Worm (Caenorhabditis elegans): Measurements from ENCODE around the gene K03B4.4.

Gene K03B4.4

ce11 chrV:4681670-4682069 is at the start of gene K03B4.4:
Gene K03B4.4 (plus strand): TSS chrV:4681970.
- TF ChIP-seq zag-1 (tag; optimal IDR thresholded peaks at IDR 0.05) = no peak
- TF ChIP-seq ztf-11 (tag; optimal IDR thresholded peaks at IDR 0.05) = no peak
- no peak for TF ChIP-seq sea-2 (GFP tag; optimal IDR thresholded peaks at IDR 0.05)
- no peak for TF ChIP-seq tbx-2 (tag; optimal IDR thresholded peaks at IDR 0.05)
- no peak for TF ChIP-seq daf-12 (tag; optimal IDR thresholded peaks at IDR 0.05)
- no peak for TF ChIP-seq nhr-43 (tag; optimal IDR thresholded peaks at IDR 0.05; ENCODE audit: poor library complexity, severe bottlenecking)
- no peak for TF ChIP-seq hmg-11 (tag; optimal IDR thresholded peaks at IDR 0.05)
- no peak for TF ChIP-seq ceh-82 (tag; optimal IDR thresholded peaks at IDR 0.05)
- TF ChIP-seq unc-62 (GFP tag; optimal IDR thresholded peaks at IDR 0.05) = no peak
- no peak for TF ChIP-seq mdl-1 (tag; optimal IDR thresholded peaks at IDR 0.05)
- TF ChIP-seq fkh-10 (GFP tag; optimal IDR thresholded peaks at IDR 0.05) = no peak
- no peak for TF ChIP-seq mml-1 (tag; optimal IDR thresholded peaks at IDR 0.05)
- TF ChIP-seq nhr-11 (tag; optimal IDR thresholded peaks at IDR 0.05) = no peak
- no peak for TF ChIP-seq egl-27 (tag; optimal IDR thresholded peaks at IDR 0.05)
- no peak for TF ChIP-seq nhr-77 (tag; optimal IDR thresholded peaks at IDR 0.05)
- TF ChIP-seq ceh-9 (tag; optimal IDR thresholded peaks at IDR 0.05) = no peak

DNA sequence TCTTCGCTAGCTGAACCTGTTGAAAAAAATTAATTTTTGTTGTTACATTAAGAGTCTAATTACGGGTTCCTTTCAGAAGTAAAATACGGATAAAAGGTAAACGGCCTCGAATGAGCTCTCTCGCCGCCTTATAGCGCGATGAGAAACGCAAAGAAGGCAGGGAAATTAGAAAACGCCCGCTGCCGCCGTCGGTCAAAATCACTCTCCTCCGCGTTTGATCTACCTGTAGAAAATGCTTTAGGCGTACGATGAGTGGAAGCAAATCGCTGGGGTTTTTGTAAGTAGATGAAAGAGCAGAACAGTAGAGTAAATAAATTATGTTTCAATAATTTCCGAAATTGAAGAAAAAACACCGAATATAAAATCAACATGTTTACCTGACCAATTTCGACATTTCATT is 44.6 kb upstream of the K03B4.4 start:
- TF ChIP-seq ceh-28 (tag; optimal IDR thresholded peaks at IDR 0.05) (no peak), ama-1 (optimal IDR thresholded peaks at IDR 0.05) (no peak), elt-2 (tag; optimal IDR thresholded peaks at IDR 0.05) (no peak), lin-39 (tag; optimal IDR thresholded peaks at IDR 0.05) (no peak), nhr-28 (tag; optimal IDR thresholded peaks at IDR 0.05) (no peak), sea-2 (GFP tag; optimal IDR thresholded peaks at IDR 0.05) (no peak), unc-39 (tag; optimal IDR thresholded peaks at IDR 0.05) (no peak), mdl-1 (tag; optimal IDR thresholded peaks at IDR 0.05) (no peak), aly-2 (tag; optimal IDR thresholded peaks at IDR 0.05) (no peak), nhr-76 (tag; optimal IDR thresholded peaks at IDR 0.05) (no peak), nhr-12 (tag; optimal IDR thresholded peaks at IDR 0.05) (no peak), unc-62 (GFP tag; optimal IDR thresholded peaks at IDR 0.05) (no peak), pha-4 (tag; optimal IDR thresholded peaks at IDR 0.05) (no peak)

DNA sequence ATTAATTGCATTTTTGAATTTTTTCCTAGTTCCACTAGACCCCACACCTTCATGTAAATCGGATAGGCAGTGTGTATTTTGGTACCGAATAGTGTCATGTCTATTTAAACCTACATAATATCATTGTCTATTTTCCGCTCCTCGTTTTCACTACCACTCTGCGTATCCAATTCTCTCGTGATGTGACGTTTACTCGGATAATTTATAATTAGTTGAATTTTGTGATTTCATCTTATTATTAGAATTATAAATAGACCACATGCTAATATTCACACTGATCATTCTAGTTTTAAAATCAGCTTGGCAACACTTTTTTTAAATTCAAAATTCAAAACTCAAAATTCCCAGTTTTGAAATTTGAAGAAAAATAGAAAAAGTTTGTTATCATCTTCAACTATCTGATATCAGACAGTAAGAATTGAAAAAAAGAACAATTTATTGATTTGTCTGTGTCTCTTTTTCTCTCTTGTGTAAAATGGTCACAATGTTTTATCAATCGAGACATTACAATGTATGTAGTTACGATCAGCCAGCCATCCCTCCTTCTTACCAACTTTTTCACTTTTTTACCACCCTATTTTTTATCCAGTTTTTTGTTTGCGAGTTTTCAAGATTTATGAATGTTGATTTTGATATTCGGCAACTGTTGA is 41.1 kb upstream of the K03B4.4 start:
- TF ChIP-seq nhr-28 (tag; optimal IDR thresholded peaks at IDR 0.05) (no peak), nhr-25 (tag; optimal IDR thresholded peaks at IDR 0.05) (no peak), elt-2 (tag; optimal IDR thresholded peaks at IDR 0.05) (peak; percentile 60), aly-2 (tag; optimal IDR thresholded peaks at IDR 0.05) (no peak), R02D3.7 (tag; optimal IDR thresholded peaks at IDR 0.05) (no peak), ceh-28 (tag; optimal IDR thresholded peaks at IDR 0.05) (peak; percentile 45), ZK546.5 (tag; optimal IDR thresholded peaks at IDR 0.05) (no peak), pha-4 (tag; optimal IDR thresholded peaks at IDR 0.05) (peak; percentile 14)

ce11 chrV:4642691-4643090 is 39.1 kb upstream of the K03B4.4 start, which contains the start of gene soc-1:
Gene soc-1 (plus strand): TSS chrV:4642952.
- TF ChIP-seq nhr-12 (tag; optimal IDR thresholded peaks at IDR 0.05) (no peak), zag-1 (tag; optimal IDR thresholded peaks at IDR 0.05) (no peak), ztf-11 (tag; optimal IDR thresholded peaks at IDR 0.05) (no peak), sea-2 (GFP tag; optimal IDR thresholded peaks at IDR 0.05) (no peak), aly-2 (tag; optimal IDR thresholded peaks at IDR 0.05) (no peak), ZK546.5 (tag; optimal IDR thresholded peaks at IDR 0.05) (no peak), ama-1 (optimal IDR thresholded peaks at IDR 0.05) (no peak), ceh-9 (tag; optimal IDR thresholded peaks at IDR 0.05) (no peak), eor-1 (tag; optimal IDR thresholded peaks at IDR 0.05) (no peak), nhr-237 (tag; optimal IDR thresholded peaks at IDR 0.05) (no peak), hmg-11 (tag; optimal IDR thresholded peaks at IDR 0.05) (no peak), elt-1 (tag; optimal IDR thresholded peaks at IDR 0.05) (no peak), snpc-4 (tag; optimal IDR thresholded peaks at IDR 0.05) (no peak), nfya-1 (tag; optimal IDR thresholded peaks at IDR 0.05; ENCODE audit: insufficient read depth) (no peak), nhr-25 (tag; optimal IDR thresholded peaks at IDR 0.05) (no peak), elt-2 (tag; optimal IDR thresholded peaks at IDR 0.05) (no peak), fkh-2 (tag; optimal IDR thresholded peaks at IDR 0.05) (no peak), nhr-11 (tag; optimal IDR thresholded peaks at IDR 0.05) (no peak)

Data from whole organism, L3 larva.